Fruit fly (Drosophila melanogaster) whole organism, embryonic: ENCODE results near the gene Eip75B.

ENCODE experiments used
- CG11456 ChIP-seq: fragments of 200-800 bp; sonication (Bioruptor generic); IDR thresholded peaks from 3 replicates; pipeline ENCODE4 v1.3.6; 2022; ENCODE audit warnings: missing biosample characterization, missing genetic modification characterization
- CG12236 ChIP-seq: fragments of 200-800 bp; sonication (Bioruptor generic); optimal IDR thresholded peaks from 2 replicates; lab custom pipeline; 2016; ENCODE audit warnings: missing biosample characterization, missing genetic modification characterization
- CG1603 ChIP-seq: fragments of 200-800 bp; sonication (Bioruptor generic); optimal IDR thresholded peaks from 2 replicates; lab custom pipeline; 2019; ENCODE audit warnings: missing biosample characterization, mild to moderate bottlenecking, missing genetic modification characterization, moderate library complexity
- CG17829 ChIP-seq: fragments of 200-800 bp; optimal IDR thresholded peaks from 2 replicates; lab custom pipeline; 2019; ENCODE audit warnings: missing biosample characterization, mild to moderate bottlenecking, missing genetic modification characterization, moderate library complexity
- CG2678 ChIP-seq: fragments of 200-800 bp; sonication (Bioruptor generic); optimal IDR thresholded peaks from 3 replicates; lab custom pipeline; 2019; ENCODE audit warnings: missing biosample characterization, mild to moderate bottlenecking, missing genetic modification characterization, moderate library complexity
- CG30020 ChIP-seq: fragments of 200-800 bp; optimal IDR thresholded peaks from 2 replicates; lab custom pipeline; 2019; ENCODE audit warnings: missing biosample characterization, mild to moderate bottlenecking, missing genetic modification characterization, moderate library complexity
- CG3163 ChIP-seq: fragments of 200-800 bp; sonication (Bioruptor generic); optimal IDR thresholded peaks from 3 replicates; lab custom pipeline; 2016; ENCODE audit warnings: missing biosample characterization, missing genetic modification characterization
- CG32767 ChIP-seq: fragments of 200-800 bp; sonication (Bioruptor generic); IDR thresholded peaks from 2 replicates; pipeline ENCODE4 v1.3.6; 2022; ENCODE audit warnings: missing biosample characterization, missing genetic modification characterization
- CG3838 ChIP-seq: fragments of 200-800 bp; sonication (Bioruptor generic); optimal IDR thresholded peaks from 3 replicates; lab custom pipeline; 2016; ENCODE audit warnings: missing biosample characterization, missing genetic modification characterization
- CG4404 ChIP-seq: fragments of 200-800 bp; sonication (Bioruptor generic); IDR thresholded peaks from 2 replicates; pipeline ENCODE4 v1.3.6; 2022; ENCODE audit warnings: missing biosample characterization, missing genetic modification characterization
- CG4820 ChIP-seq: fragments of 200-800 bp; sonication (Bioruptor generic); optimal IDR thresholded peaks from 3 replicates; lab custom pipeline; 2016; ENCODE audit warnings: missing biosample characterization, missing genetic modification characterization
- CG5245 ChIP-seq: fragments of 200-800 bp; sonication (Bioruptor generic); optimal IDR thresholded peaks from 3 replicates; lab custom pipeline; 2016; ENCODE audit warnings: missing biosample characterization, missing genetic modification characterization
- CG5953 ChIP-seq: fragments of 200-800 bp; sonication (Bioruptor generic); IDR thresholded peaks from 2 replicates; pipeline ENCODE4 v1.3.6; 2022; ENCODE audit warnings: missing biosample characterization, missing genetic modification characterization
- CG6254 ChIP-seq: fragments of 200-800 bp; sonication (Bioruptor generic); optimal IDR thresholded peaks from 3 replicates; lab custom pipeline; 2017; ENCODE audit warnings: mild to moderate bottlenecking, missing biosample characterization, missing genetic modification reagents, missing genetic modification characterization
- CG7839 ChIP-seq: fragments of 200-800 bp; sonication (Bioruptor generic); optimal IDR thresholded peaks from 3 replicates; lab custom pipeline; 2018; ENCODE audit warnings: missing biosample characterization, mild to moderate bottlenecking, missing genetic modification characterization, moderate library complexity
- CG8478 ChIP-seq: fragments of >200 bp; optimal IDR thresholded peaks from 2 replicates; lab custom pipeline; 2018
- CG8924 ChIP-seq: fragments of 200-800 bp; optimal IDR thresholded peaks from 3 replicates; lab custom pipeline; 2019; ENCODE audit warnings: missing biosample characterization, mild to moderate bottlenecking, missing genetic modification characterization, moderate library complexity
- CG8944 ChIP-seq: fragments of 200-800 bp; sonication (Bioruptor generic); optimal IDR thresholded peaks from 3 replicates; lab custom pipeline; 2016; ENCODE audit warnings: missing biosample characterization, missing genetic modification characterization
- CoRest ChIP-seq: fragments of 200-800 bp; sonication (Bioruptor generic); optimal IDR thresholded peaks from 3 replicates; lab custom pipeline; 2018; ENCODE audit warnings: missing biosample characterization, mild to moderate bottlenecking, missing genetic modification characterization, moderate library complexity
- Dref ChIP-seq: fragments of 200-800 bp; sonication (Bioruptor generic); IDR thresholded peaks from 2 replicates; pipeline ENCODE4 v1.3.6; 2022; ENCODE audit warnings: missing biosample characterization, missing genetic modification characterization
- Hr51 ChIP-seq, 2 experiments: fragments of 200-800 bp; sonication (Bioruptor generic); optimal IDR thresholded peaks; 2 replicates in 1 of 2; 3 replicates in 1 of 2; lab custom pipeline; 2016 to 2018; ENCODE audit warnings: missing biosample characterization in 2 of 2, missing genetic modification characterization in 2 of 2, mild to moderate bottlenecking in 1 of 2, moderate library complexity in 1 of 2
- Med ChIP-seq: fragments of 200-800 bp; sonication (Bioruptor generic); peaks from one replicate; lab custom pipeline; 2016; ENCODE audit warnings: missing biosample characterization, missing genetic modification characterization, mild to moderate bottlenecking, inconsistent platforms, moderate library complexity
- Tbp ChIP-seq: fragments of >200 bp; optimal IDR thresholded peaks from 2 replicates; lab custom pipeline; 2018; ENCODE audit warnings: missing biosample characterization, missing genetic modification characterization
- al ChIP-seq: fragments of 200-800 bp; sonication (Bioruptor generic); IDR thresholded peaks from 2 replicates; pipeline ENCODE4 v1.3.6; 2022; ENCODE audit warnings: missing biosample characterization, missing genetic modification characterization
- aop ChIP-seq: fragments of 200-800 bp; sonication (Bioruptor generic); IDR thresholded peaks from 2 replicates; pipeline ENCODE4 v1.3.6; 2022; ENCODE audit warnings: missing biosample characterization, missing genetic modification characterization
- bbx ChIP-seq: fragments of 200-800 bp; sonication (Bioruptor generic); IDR thresholded peaks from 2 replicates; pipeline ENCODE4 v1.3.6; 2022; ENCODE audit warnings: missing biosample characterization, missing genetic modification characterization; ENCODE audit not compliant: partially characterized antibody
- bcd ChIP-seq: fragments of 200-800 bp; sonication (Bioruptor generic); optimal IDR thresholded peaks from 2 replicates; lab custom pipeline; 2017; ENCODE audit warnings: missing biosample characterization, mild to moderate bottlenecking, missing genetic modification characterization
- cato ChIP-seq: fragments of 200-800 bp; sonication (Bioruptor generic); optimal IDR thresholded peaks from 2 replicates; lab custom pipeline; 2016; ENCODE audit warnings: missing biosample characterization, missing genetic modification characterization, borderline replicate concordance
- crc ChIP-seq: fragments of 200-800 bp; sonication (Bioruptor generic); optimal IDR thresholded peaks from 2 replicates; lab custom pipeline; 2016; ENCODE audit warnings: missing biosample characterization, missing genetic modification characterization
- croc ChIP-seq: fragments of 200-800 bp; sonication (Bioruptor generic); conservative IDR thresholded peaks from 3 replicates; pipeline ENCODE4 v1.3.6; 2022; ENCODE audit warnings: missing biosample characterization, missing genetic modification characterization
- crp ChIP-seq, 2 experiments: fragments of 200-800 bp; sonication (Bioruptor generic); optimal IDR thresholded peaks; 2 replicates in 1 of 2; 3 replicates in 1 of 2; lab custom pipeline; 2017; ENCODE audit warnings: missing biosample characterization in 2 of 2, missing genetic modification characterization in 2 of 2, mild to moderate bottlenecking in 1 of 2, moderate library complexity in 1 of 2
- dimm ChIP-seq: fragments of 200-800 bp; sonication (Bioruptor generic); IDR thresholded peaks from 2 replicates; pipeline ENCODE4 v1.3.6; 2022; ENCODE audit warnings: missing biosample characterization, missing genetic modification characterization
- dm ChIP-seq: fragments of 200-800 bp; sonication (Bioruptor generic); optimal IDR thresholded peaks from 3 replicates; lab custom pipeline; 2016; ENCODE audit warnings: missing biosample characterization, missing genetic modification characterization
- dpn ChIP-seq, 2 experiments: fragments of 200-800 bp; sonication (Bioruptor generic); optimal IDR thresholded peaks; 3 replicates each; lab custom pipeline; 2016; ENCODE audit warnings: missing biosample characterization in 2 of 2, missing genetic modification characterization in 2 of 2
- exex ChIP-seq: fragments of 200-800 bp; sonication (Bioruptor generic); optimal IDR thresholded peaks from 4 replicates; lab custom pipeline; 2018; ENCODE audit warnings: missing biosample characterization, mild to moderate bottlenecking, missing genetic modification characterization, moderate library complexity
- hbn ChIP-seq: fragments of 200-800 bp; sonication (Bioruptor generic); IDR thresholded peaks from 2 replicates; pipeline ENCODE4 v1.3.6; 2022; ENCODE audit warnings: missing biosample characterization, missing genetic modification characterization; ENCODE audit not compliant: partially characterized antibody
- hth ChIP-seq: fragments of >200 bp; optimal IDR thresholded peaks from 2 replicates; lab custom pipeline; 2017; ENCODE audit warnings: inconsistent platforms
- lov ChIP-seq, 2 experiments: fragments of 200-800 bp in 1 of 2; fragments of >200 bp in 1 of 2; sonication (Bioruptor generic) in 1 of 2; IDR thresholded peaks in 1 of 2; optimal IDR thresholded peaks in 1 of 2; 2 replicates in 1 of 2; 3 replicates in 1 of 2; pipeline versions ENCODE4 v1.3.6 to Lab custom; 2017 to 2022; ENCODE audit warnings: missing biosample characterization in 1 of 2, missing genetic modification characterization in 1 of 2
- nau ChIP-seq: fragments of 200-800 bp; sonication (Bioruptor generic); optimal IDR thresholded peaks from 3 replicates; lab custom pipeline; 2017; ENCODE audit warnings: missing biosample characterization, mild to moderate bottlenecking, missing genetic modification characterization, missing genetic modification reagents
- nerfin-1 ChIP-seq: fragments of 200-800 bp; sonication (Bioruptor generic); optimal IDR thresholded peaks from 3 replicates; lab custom pipeline; 2019; ENCODE audit warnings: missing biosample characterization, mild to moderate bottlenecking, missing genetic modification characterization, moderate library complexity
- pan ChIP-seq, 4 experiments: fragments of >200 bp in 3 of 4; fragments of 200-800 bp in 1 of 4; sonication (Bioruptor generic) in 1 of 4; optimal IDR thresholded peaks in 3 of 4; IDR thresholded peaks in 1 of 4; 2 replicates each; pipeline versions ENCODE4 v1.3.6 to Lab custom; 2017 to 2022; ENCODE audit warnings: missing biosample characterization in 2 of 4, missing genetic modification characterization in 2 of 4, mixed read lengths in 1 of 4
- phol ChIP-seq: fragments of 200-800 bp; sonication (Bioruptor generic); optimal IDR thresholded peaks from 3 replicates; lab custom pipeline; 2018; ENCODE audit warnings: missing biosample characterization, mild to moderate bottlenecking, missing genetic modification characterization, moderate library complexity
- rib ChIP-seq: fragments of 200-800 bp; sonication (Bioruptor generic); IDR thresholded peaks from 2 replicates; pipeline ENCODE4 v1.3.6; 2022; ENCODE audit warnings: missing biosample characterization, missing genetic modification characterization
- sd ChIP-seq: fragments of 200-800 bp; sonication (Bioruptor generic); optimal IDR thresholded peaks from 3 replicates; lab custom pipeline; 2018; ENCODE audit warnings: missing biosample characterization, mild to moderate bottlenecking, missing genetic modification characterization, moderate library complexity
- sisA ChIP-seq: fragments of 200-800 bp; sonication (Bioruptor generic); IDR thresholded peaks from 2 replicates; pipeline ENCODE4 v1.3.6; 2022; ENCODE audit warnings: missing biosample characterization, missing genetic modification characterization
- sqz ChIP-seq: fragments of 200-800 bp; sonication (Bioruptor generic); optimal IDR thresholded peaks from 3 replicates; lab custom pipeline; 2018; ENCODE audit warnings: missing biosample characterization, mild to moderate bottlenecking, missing genetic modification characterization
- sug ChIP-seq: fragments of 200-800 bp; optimal IDR thresholded peaks from 2 replicates; lab custom pipeline; 2019; ENCODE audit warnings: missing biosample characterization, mild to moderate bottlenecking, missing genetic modification characterization, moderate library complexity
- toy ChIP-seq: fragments of 200-800 bp; sonication (Bioruptor generic); IDR thresholded peaks from 2 replicates; pipeline ENCODE4 v1.3.6; 2022; ENCODE audit warnings: missing biosample characterization, missing genetic modification characterization
- trem ChIP-seq: fragments of 200-800 bp; optimal IDR thresholded peaks from 3 replicates; lab custom pipeline; 2019; ENCODE audit warnings: missing biosample characterization, mild to moderate bottlenecking, missing genetic modification characterization, moderate library complexity
- zfh1 ChIP-seq: fragments of 200-800 bp; sonication (Bioruptor generic); IDR thresholded peaks from 3 replicates; pipeline ENCODE4 v1.3.6; 2022; ENCODE audit warnings: missing biosample characterization, missing genetic modification characterization

Eip75B gene

DNA sequence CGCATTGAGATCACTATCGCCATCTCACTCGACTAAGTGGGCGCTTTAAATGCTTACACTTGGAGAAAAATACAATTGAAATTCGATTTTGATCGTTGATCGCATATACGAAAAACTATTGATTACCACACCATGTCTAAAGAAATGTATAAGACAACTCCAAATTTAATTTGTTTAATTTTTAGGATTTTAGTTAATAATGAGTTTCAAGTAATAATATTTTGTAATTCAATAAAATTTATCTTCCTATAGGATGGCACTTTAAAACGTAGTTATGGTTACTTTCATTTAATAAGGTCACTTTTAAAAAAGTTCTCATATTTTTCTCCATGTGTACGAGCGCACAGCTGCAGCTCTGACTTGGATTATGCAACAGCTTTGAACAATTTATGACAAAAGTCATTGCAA, 86.0 kb downstream of the Eip75B start (continued):
- TF ChIP-seq CG4820 (peak; percentile 13), lov (optimal IDR thresholded peaks at IDR 0.05; lab: Kevin White, UChicago) (no peak), lov (GFP tag; IDR thresholded peaks at IDR 0.05; lab: Robert Waterston, UW) (no peak), CG11456 (GFP tag; lab: Robert Waterston, UW) (no peak), CG7839 (tag; lab: Kevin White, UChicago) (peak; percentile 52), CG3163 (GFP tag; lab: Kevin White, UChicago) (no peak), bbx (no peak), CG6254 (GFP tag; lab: Kevin White, UChicago) (peak; percentile 20), CG5953 (no peak), CG5245 (no peak), Hr51 (GFP tag; optimal IDR thresholded peaks at IDR 0.05; lab: Kevin White, UChicago) (peak in 1 of 2 experiments; percentile 28), CG8478 (no peak), bcd (GFP tag; lab: Kevin White, UChicago) (peak; percentile 7), CG2678 (tag; lab: Kevin White, UChicago) (peak; percentile 43), hbn (GFP tag; lab: Robert Waterston, UW) (no peak), crc (GFP tag; lab: Kevin White, UChicago) (no peak), CG8944 (GFP tag; lab: Kevin White, UChicago) (no peak), dimm (GFP tag; lab: Robert Waterston, UW) (no peak), dm (GFP tag; lab: Kevin White, UChicago) (no peak), Med (peak; percentile 33), crp (GFP tag; optimal IDR thresholded peaks at IDR 0.05; lab: Kevin White, UChicago) (no peak), sug (tag; lab: Kevin White, UChicago) (no peak), hth (lab: Kevin White, UChicago) (no peak), CG4404 (GFP tag; lab: Robert Waterston, UW) (no peak), zfh1 (0 out of 3 replicates have a peak, but pooled peaks have one; percentile 9), toy (no peak), dpn (GFP tag; optimal IDR thresholded peaks at IDR 0.05; lab: Kevin White, UChicago) (peak in 1 of 2 experiments; percentile 41), CG1603 (tag; lab: Kevin White, UChicago) (peak; percentile 7), aop (GFP tag; lab: Robert Waterston, UW) (no peak), cato (GFP tag; lab: Kevin White, UChicago) (no peak), nau (no peak), sd (no peak), exex (no peak), sisA (GFP tag; lab: Robert Waterston, UW) (peak; percentile 43; the same call in 1 of the 2 replicates), al (GFP tag; lab: Robert Waterston, UW) (no peak), sqz (GFP tag; lab: Kevin White, UChicago) (no peak), trem (tag; lab: Kevin White, UChicago) (peak; percentile 30), pan (optimal IDR thresholded peaks at IDR 0.05; lab: Kevin White, UChicago) (no peak), pan (GFP tag; optimal IDR thresholded peaks at IDR 0.05 in 1 of 2, IDR thresholded peaks at IDR 0.05 in 1 of 2) (peak in 1 of 2 experiments; percentile 15), rib (GFP tag; lab: Robert Waterston, UW) (no peak), phol (peak; percentile 68), CG17829 (tag; lab: Kevin White, UChicago) (peak; percentile 35), CoRest (tag; lab: Kevin White, UChicago) (peak; percentile 39), nerfin-1 (peak; percentile 19), CG30020 (tag; lab: Kevin White, UChicago) (no peak), CG32767 (GFP tag; lab: Robert Waterston, UW) (no peak), Dref (GFP tag; lab: Robert Waterston, UW) (no peak), CG3838 (GFP tag; lab: Kevin White, UChicago) (no peak), CG8924 (tag; lab: Kevin White, UChicago) (peak; percentile 5), CG12236 (GFP tag; lab: Kevin White, UChicago) (no peak), Tbp (GFP tag; lab: Kevin White, UChicago) (no peak), croc (0 out of 3 replicates have a peak, but pooled peaks have one; percentile 22)
